Worm (Caenorhabditis elegans): ENCODE data around the gene srh-288.

The srh-288 gene

ce11 chrV:17810053-17810452, 14.5 kb upstream of the srh-288 start, which contains the start of gene srh-296:
srh-296 (plus strand) TSS chrV:17810353.
- TF ChIP-seq tab-1 (GFP tag; IDR thresholded peaks at IDR 0.05): no peak
- no peak for TF ChIP-seq ref-1 (GFP tag; conservative IDR thresholded peaks at IDR 0.05)
- no peak for TF ChIP-seq cog-1 (tag; optimal IDR thresholded peaks at IDR 0.05)
- no peak for TF ChIP-seq klf-2 (GFP tag; conservative IDR thresholded peaks at IDR 0.05)
- no peak for TF ChIP-seq flt-1 (GFP tag; IDR thresholded peaks at IDR 0.05)
- TF ChIP-seq ztf-29 (GFP tag; IDR thresholded peaks at IDR 0.05): no peak
- no peak for TF ChIP-seq ztf-23 (GFP tag; IDR thresholded peaks at IDR 0.05)
- no peak for TF ChIP-seq med-1 (GFP tag; optimal IDR thresholded peaks at IDR 0.05; ENCODE audit: insufficient read depth)
- no peak for TF ChIP-seq T22C8.4 (GFP tag; IDR thresholded peaks at IDR 0.05)

- TF ChIP-seq ztf-23 (GFP tag; IDR thresholded peaks at IDR 0.05) (no peak), med-1 (GFP tag; optimal IDR thresholded peaks at IDR 0.05; ENCODE audit: insufficient read depth) (no peak), klf-2 (GFP tag; conservative IDR thresholded peaks at IDR 0.05) (no peak), flt-1 (GFP tag; IDR thresholded peaks at IDR 0.05) (no peak), ref-1 (GFP tag; conservative IDR thresholded peaks at IDR 0.05) (no peak), cog-1 (tag; optimal IDR thresholded peaks at IDR 0.05) (no peak), tab-1 (GFP tag; IDR thresholded peaks at IDR 0.05) (no peak), T22C8.4 (GFP tag; IDR thresholded peaks at IDR 0.05) (no peak), ztf-29 (GFP tag; IDR thresholded peaks at IDR 0.05) (no peak)
Measured at ce11 chrV:17805323-17805722, 9.8 kb upstream of the srh-288 start, which contains the start of gene srh-291. srh-291 (plus strand) TSS chrV:17805623.

DNA sequence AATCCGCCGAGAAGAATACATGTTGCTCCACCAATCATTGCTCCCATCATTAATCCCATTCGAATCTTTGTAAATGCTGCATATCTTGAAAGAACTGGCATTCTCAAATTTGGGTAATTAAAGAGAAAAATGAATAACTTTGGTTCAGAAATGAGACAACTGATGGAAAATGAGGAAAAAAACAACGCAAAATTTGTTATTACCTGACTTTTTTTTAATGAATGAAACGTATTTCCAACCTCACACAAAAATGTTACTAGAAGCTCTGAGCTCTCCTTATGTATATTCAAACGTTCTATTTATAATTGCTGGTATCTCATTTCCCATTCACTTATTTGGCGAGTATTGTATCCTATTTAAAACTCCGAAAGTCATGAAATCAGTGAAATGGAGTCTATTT, 7.0 kb upstream of the srh-288 start, which contains the start of the genes Y94A7B.11 and srh-292:
Y94A7B.11 (minus strand) TSS at position 101 of the 400 bp plus-strand sequence.
srh-292 (plus strand) TSS at position 251 of the 400 bp plus-strand sequence.
- no peak for TF ChIP-seq med-1 (GFP tag; optimal IDR thresholded peaks at IDR 0.05; ENCODE audit: insufficient read depth)
- no peak for TF ChIP-seq flt-1 (GFP tag; IDR thresholded peaks at IDR 0.05)
- no peak for TF ChIP-seq T22C8.4 (GFP tag; IDR thresholded peaks at IDR 0.05)
- no peak for TF ChIP-seq ztf-23 (GFP tag; IDR thresholded peaks at IDR 0.05)
- no peak for TF ChIP-seq ref-1 (GFP tag; conservative IDR thresholded peaks at IDR 0.05)
- no peak for TF ChIP-seq cog-1 (tag; optimal IDR thresholded peaks at IDR 0.05)
- TF ChIP-seq klf-2 (GFP tag; conservative IDR thresholded peaks at IDR 0.05): no peak
- TF ChIP-seq tab-1 (GFP tag; IDR thresholded peaks at IDR 0.05): no peak
- no peak for TF ChIP-seq ztf-29 (GFP tag; IDR thresholded peaks at IDR 0.05)

ce11 chrV:17800538-17800937, 5.0 kb upstream of the srh-288 start, which contains the start of gene srh-287:
srh-287 (plus strand) TSS chrV:17800838.
- no peak for TF ChIP-seq med-1 (GFP tag; optimal IDR thresholded peaks at IDR 0.05; ENCODE audit: insufficient read depth)
- TF ChIP-seq ref-1 (GFP tag; conservative IDR thresholded peaks at IDR 0.05): no peak
- TF ChIP-seq ztf-29 (GFP tag; IDR thresholded peaks at IDR 0.05): no peak
- TF ChIP-seq T22C8.4 (GFP tag; IDR thresholded peaks at IDR 0.05): no peak
- TF ChIP-seq tab-1 (GFP tag; IDR thresholded peaks at IDR 0.05): no peak
- TF ChIP-seq flt-1 (GFP tag; IDR thresholded peaks at IDR 0.05): no peak
- no peak for TF ChIP-seq klf-2 (GFP tag; conservative IDR thresholded peaks at IDR 0.05)
- no peak for TF ChIP-seq cog-1 (tag; optimal IDR thresholded peaks at IDR 0.05)
- TF ChIP-seq ztf-23 (GFP tag; IDR thresholded peaks at IDR 0.05): no peak

DNA sequence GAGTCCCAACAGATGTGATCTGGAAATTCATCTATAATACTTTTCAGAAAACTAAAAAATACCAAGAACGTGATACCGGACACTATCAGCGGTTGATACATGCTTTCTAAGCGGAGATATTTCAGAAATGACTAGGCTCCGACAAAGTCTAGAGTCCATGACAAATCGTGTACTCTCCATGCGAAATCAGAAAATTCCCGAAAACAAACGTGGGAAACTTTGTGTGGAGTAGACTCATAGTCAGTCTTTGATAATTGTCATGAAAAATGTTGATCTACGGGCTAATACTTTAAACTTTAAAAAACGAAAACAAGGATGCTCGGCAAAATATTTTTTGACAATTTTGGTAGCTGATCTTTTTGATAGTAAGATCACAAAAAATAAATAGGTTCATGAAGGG, 3.2 kb upstream of the srh-288 start, which contains the start of gene srx-18:
srx-18 (minus strand) TSS at position 101 of the 400 bp plus-strand sequence.
- no peak for TF ChIP-seq med-1 (GFP tag; optimal IDR thresholded peaks at IDR 0.05; ENCODE audit: insufficient read depth)
- no peak for TF ChIP-seq cog-1 (tag; optimal IDR thresholded peaks at IDR 0.05)
- TF ChIP-seq tab-1 (GFP tag; IDR thresholded peaks at IDR 0.05): no peak
- TF ChIP-seq ztf-23 (GFP tag; IDR thresholded peaks at IDR 0.05): no peak
- TF ChIP-seq flt-1 (GFP tag; IDR thresholded peaks at IDR 0.05): no peak
- no peak for TF ChIP-seq T22C8.4 (GFP tag; IDR thresholded peaks at IDR 0.05)
- no peak for TF ChIP-seq ref-1 (GFP tag; conservative IDR thresholded peaks at IDR 0.05)
- no peak for TF ChIP-seq klf-2 (GFP tag; conservative IDR thresholded peaks at IDR 0.05)
- TF ChIP-seq ztf-29 (GFP tag; IDR thresholded peaks at IDR 0.05): no peak

- TF ChIP-seq med-1 (GFP tag; optimal IDR thresholded peaks at IDR 0.05; ENCODE audit: insufficient read depth) (no peak), cog-1 (tag; optimal IDR thresholded peaks at IDR 0.05) (no peak), T22C8.4 (GFP tag; IDR thresholded peaks at IDR 0.05) (no peak), ztf-29 (GFP tag; IDR thresholded peaks at IDR 0.05) (no peak), ref-1 (GFP tag; conservative IDR thresholded peaks at IDR 0.05) (no peak), klf-2 (GFP tag; conservative IDR thresholded peaks at IDR 0.05) (no peak), tab-1 (GFP tag; IDR thresholded peaks at IDR 0.05) (no peak), ztf-23 (GFP tag; IDR thresholded peaks at IDR 0.05) (no peak), flt-1 (GFP tag; IDR thresholded peaks at IDR 0.05) (no peak)
Measured at ce11 chrV:17793986-17794385, 1.6 kb downstream of the srh-288 start, which contains the start of gene srh-289. srh-289 (minus strand) TSS chrV:17794086.

DNA sequence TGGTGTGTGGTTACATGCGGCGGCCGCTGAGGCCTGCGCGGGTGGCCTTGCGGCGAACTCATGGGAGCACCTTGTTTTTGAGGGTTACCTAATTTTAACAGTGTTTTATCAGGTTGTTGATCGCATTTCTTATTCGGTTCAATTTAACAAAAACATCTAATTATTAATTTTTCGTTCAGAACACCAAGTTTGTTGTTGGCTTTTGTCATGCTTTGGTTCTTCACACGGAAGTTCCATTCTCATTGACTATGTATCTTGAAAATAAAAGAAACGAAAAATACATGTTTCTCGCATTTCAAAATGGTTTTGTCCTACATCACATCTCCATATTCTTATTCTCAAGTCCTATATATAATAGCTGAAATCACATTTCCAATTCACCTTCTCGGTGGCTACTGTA, 5.4 kb downstream of the srh-288 start, which contains the start of gene srh-290:
srh-290 (plus strand) TSS at position 301 of the 400 bp plus-strand sequence.
- TF ChIP-seq tab-1 (GFP tag; IDR thresholded peaks at IDR 0.05) (no peak), ztf-29 (GFP tag; IDR thresholded peaks at IDR 0.05) (no peak), cog-1 (tag; optimal IDR thresholded peaks at IDR 0.05) (no peak), flt-1 (GFP tag; IDR thresholded peaks at IDR 0.05) (no peak), ztf-23 (GFP tag; IDR thresholded peaks at IDR 0.05) (no peak), ref-1 (GFP tag; conservative IDR thresholded peaks at IDR 0.05) (no peak), klf-2 (GFP tag; conservative IDR thresholded peaks at IDR 0.05) (no peak), med-1 (GFP tag; optimal IDR thresholded peaks at IDR 0.05; ENCODE audit: insufficient read depth) (no peak), T22C8.4 (GFP tag; IDR thresholded peaks at IDR 0.05) (no peak)

DNA sequence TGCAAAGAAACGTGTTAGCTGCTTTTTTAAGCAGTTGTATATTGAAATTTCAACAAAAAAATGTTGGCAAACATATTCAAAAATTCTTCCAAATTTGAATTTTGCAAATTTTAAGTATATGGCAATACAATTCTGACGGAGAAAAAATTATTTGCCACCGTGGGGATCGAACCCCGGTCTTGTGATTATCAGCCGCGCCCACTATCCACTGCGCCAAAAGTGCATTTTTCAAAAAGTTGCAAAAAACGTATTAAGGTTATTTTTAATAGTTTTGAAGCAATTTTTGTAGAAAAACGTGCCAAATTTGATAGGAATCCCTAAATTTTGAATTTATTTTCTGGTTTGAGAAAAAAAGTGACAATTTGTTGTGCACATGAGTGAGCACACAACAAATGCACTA, 11.2 kb downstream of the srh-288 start:
- TF ChIP-seq T22C8.4 (GFP tag; IDR thresholded peaks at IDR 0.05): no peak

DNA sequence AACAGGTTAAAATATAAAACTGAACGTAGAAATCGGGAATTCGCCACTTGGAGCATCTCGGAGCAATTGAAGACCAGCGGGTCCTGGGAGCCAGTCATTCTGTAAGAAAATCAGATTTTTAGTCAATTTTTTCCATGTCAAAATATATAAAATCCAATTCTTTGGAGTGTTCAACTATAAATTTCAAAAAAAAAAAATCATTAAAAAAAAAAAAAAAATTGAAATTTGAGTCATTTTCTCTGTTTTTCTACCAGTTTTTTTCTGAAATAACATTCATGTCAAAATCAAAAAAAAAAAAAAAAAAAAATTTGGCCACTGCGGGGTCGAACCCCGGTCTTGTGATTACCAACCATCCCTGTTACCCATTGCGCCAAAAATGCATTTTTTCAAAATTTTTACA, 12.0 kb downstream of the srh-288 start, which contains the start of gene srab-12:
srab-12 (minus strand) TSS at position 101 of the 400 bp plus-strand sequence.
- TF ChIP-seq ref-1 (GFP tag; conservative IDR thresholded peaks at IDR 0.05): no peak
- no peak for TF ChIP-seq klf-2 (GFP tag; conservative IDR thresholded peaks at IDR 0.05)
- TF ChIP-seq ztf-29 (GFP tag; IDR thresholded peaks at IDR 0.05): no peak
- no peak for TF ChIP-seq cog-1 (tag; optimal IDR thresholded peaks at IDR 0.05)
- no peak for TF ChIP-seq ztf-23 (GFP tag; IDR thresholded peaks at IDR 0.05)
- no peak for TF ChIP-seq flt-1 (GFP tag; IDR thresholded peaks at IDR 0.05)

DNA sequence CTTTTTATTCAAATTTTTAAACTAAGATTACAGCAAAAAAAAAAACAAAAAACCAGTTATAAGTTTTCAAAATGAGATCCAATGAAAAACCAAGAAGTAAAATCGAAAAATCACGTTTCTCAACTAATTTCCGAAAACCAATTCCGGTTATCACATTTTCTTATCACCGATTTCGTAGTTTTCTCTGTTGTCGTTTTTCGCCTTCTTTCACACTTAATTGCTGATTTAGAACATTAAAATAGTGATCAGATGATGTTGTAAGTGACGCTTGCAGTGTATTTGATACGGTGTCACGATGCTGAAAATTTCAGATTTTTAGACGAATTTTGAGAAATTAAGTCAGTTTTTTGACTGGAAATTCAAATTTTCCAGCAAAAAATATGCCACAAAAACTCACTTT, 15.3 kb downstream of the srh-288 start:
- TF ChIP-seq T22C8.4 (GFP tag; IDR thresholded peaks at IDR 0.05): no peak
- TF ChIP-seq flt-1 (GFP tag; IDR thresholded peaks at IDR 0.05): no peak
- no peak for TF ChIP-seq tab-1 (GFP tag; IDR thresholded peaks at IDR 0.05)
- no peak for TF ChIP-seq cog-1 (tag; optimal IDR thresholded peaks at IDR 0.05)
- TF ChIP-seq med-1 (GFP tag; optimal IDR thresholded peaks at IDR 0.05; ENCODE audit: insufficient read depth): no peak
- TF ChIP-seq ztf-29 (GFP tag; IDR thresholded peaks at IDR 0.05): no peak
- no peak for TF ChIP-seq klf-2 (GFP tag; conservative IDR thresholded peaks at IDR 0.05)
- no peak for TF ChIP-seq ref-1 (GFP tag; conservative IDR thresholded peaks at IDR 0.05)
- TF ChIP-seq ztf-23 (GFP tag; IDR thresholded peaks at IDR 0.05): no peak
